Worm (Caenorhabditis elegans): ENCODE results near the gene fbxb-25.
"Not testable (repeated sequence)": the region's sequence is repeated elsewhere in the genome, so short reads cannot be mapped to it uniquely, and the experiment has no call there.

ce11 chrII:1700518-1701091 lies 16.8 kb downstream of the fbxb-25 start:
- TF ChIP-seq dpl-1 (GFP tag; optimal IDR thresholded peaks at IDR 0.05); nhr-90 (tag; optimal IDR thresholded peaks at IDR 0.05); unc-130 (GFP tag; optimal IDR thresholded peaks at IDR 0.05); die-1 (tag; optimal IDR thresholded peaks at IDR 0.05); F52B5.7 (tag; optimal IDR thresholded peaks at IDR 0.05); mxl-1 (tag; optimal IDR thresholded peaks at IDR 0.05); unc-62 (GFP tag; optimal IDR thresholded peaks at IDR 0.05); snpc-4 (GFP tag; optimal IDR thresholded peaks at IDR 0.05); snpc-4 (tag; optimal IDR thresholded peaks at IDR 0.05); sdz-38 (tag; optimal IDR thresholded peaks at IDR 0.05): not testable (repeated sequence)
- TF ChIP-seq rpc-1 (optimal IDR thresholded peaks at IDR 0.05) (peak; percentile 32), rpc-1 (tag; optimal IDR thresholded peaks at IDR 0.05) (peak; percentile 66)
